Worm (Caenorhabditis elegans): ENCODE data around the gene ZK662.6.
"Not testable (repeated sequence)": the region's sequence is repeated elsewhere in the genome, so short reads cannot be mapped to it uniquely, and the experiment has no call there.

Gene ZK662.6

DNA sequence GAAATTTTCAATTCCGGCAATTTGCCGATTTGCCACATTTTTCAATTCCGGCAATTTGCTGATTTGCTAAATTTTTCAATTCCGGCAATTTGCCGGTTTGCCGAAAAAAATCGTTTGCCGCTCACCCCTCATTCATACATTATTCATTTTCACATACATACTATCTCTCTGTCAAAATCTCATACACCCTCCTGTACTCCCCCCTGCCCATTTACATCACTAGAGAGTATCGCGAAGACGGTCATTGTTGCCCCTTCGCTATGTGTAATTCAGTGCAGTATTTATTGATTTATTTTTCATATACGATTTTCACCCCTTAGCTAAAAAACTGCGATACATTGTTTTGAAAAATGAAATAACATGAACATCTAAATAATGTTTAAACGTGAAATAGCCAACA lies 18.0 kb downstream of the ZK662.6 start (continued):
- TF ChIP-seq B0035.1 (tag; optimal IDR thresholded peaks at IDR 0.05), result no peak
- no peak for TF ChIP-seq ztf-3 (GFP tag; optimal IDR thresholded peaks at IDR 0.05)
- TF ChIP-seq ama-1 (optimal IDR thresholded peaks at IDR 0.05), result no peak
- no peak for TF ChIP-seq ama-1 (GFP tag; optimal IDR thresholded peaks at IDR 0.05)
- no peak for TF ChIP-seq attf-3 (GFP tag; conservative IDR thresholded peaks at IDR 0.05)
- TF ChIP-seq C06A6.2 (GFP tag; conservative IDR thresholded peaks at IDR 0.05), result no peak
- no peak for TF ChIP-seq attf-6 (GFP tag; IDR thresholded peaks at IDR 0.05)
- TF ChIP-seq mel-28 (tag; optimal IDR thresholded peaks at IDR 0.05; ENCODE audit: borderline replicate concordance), result no peak
- no peak for TF ChIP-seq tlf-1 (GFP tag; optimal IDR thresholded peaks at IDR 0.05)
- no peak for TF ChIP-seq attf-5 (GFP tag; optimal IDR thresholded peaks at IDR 0.05)
- TF ChIP-seq hlh-26 (GFP tag; conservative IDR thresholded peaks at IDR 0.05), result no peak
- peak; percentile 32 for TF ChIP-seq lin-54 (GFP tag; optimal IDR thresholded peaks at IDR 0.05)
- no peak for TF ChIP-seq mxl-1 (tag; optimal IDR thresholded peaks at IDR 0.05)

DNA sequence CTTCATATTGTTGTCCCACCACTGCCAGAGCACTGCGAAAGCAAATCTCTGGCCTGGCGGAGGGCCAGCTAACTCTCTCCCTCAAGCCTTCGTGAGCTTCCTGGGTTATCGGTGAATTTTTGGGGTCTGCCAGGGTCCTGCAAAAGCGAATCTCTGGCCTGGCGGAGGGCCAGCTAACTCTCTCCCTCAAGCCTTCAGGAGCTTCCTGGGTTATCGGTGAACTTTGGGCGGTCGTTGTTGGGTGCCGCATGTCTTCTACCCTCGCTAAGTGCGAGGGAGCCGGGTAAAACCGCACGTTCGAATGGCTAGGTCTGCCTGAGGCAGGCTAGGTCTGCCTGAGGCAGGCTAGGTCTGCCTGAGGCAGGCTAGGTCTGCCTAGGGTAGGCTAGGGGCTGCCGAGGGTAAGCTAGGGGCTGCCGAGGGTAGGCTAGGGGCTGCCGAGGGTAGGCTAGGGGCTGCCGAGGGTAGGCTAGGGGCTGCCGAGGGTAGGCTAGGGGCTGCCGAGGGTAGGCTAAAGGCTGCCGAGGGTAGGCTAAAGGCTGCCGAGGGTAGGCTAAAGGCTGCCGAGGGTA lies 20.1 kb downstream of the ZK662.6 start:
- TF ChIP-seq mcd-1 (GFP tag; IDR thresholded peaks at IDR 0.05) (peak; percentile 43), zfh-2 (GFP tag; conservative IDR thresholded peaks at IDR 0.05) (peak; percentile 85), attf-6 (GFP tag; IDR thresholded peaks at IDR 0.05) (peak; percentile 59; the same call in 1 of the 2 replicates), cebp-1 (GFP tag; IDR thresholded peaks at IDR 0.05) (peak; percentile 38; the same call in 1 of the 2 replicates), dox-1 (GFP tag; IDR thresholded peaks at IDR 0.05) (peak; percentile 49; the same call in 1 of the 2 replicates), lin-26 (GFP tag; IDR thresholded peaks at IDR 0.05) (peak; percentile 50; the same call in 1 of the 2 replicates), egrh-3 (GFP tag; IDR thresholded peaks at IDR 0.05) (peak; percentile 95), ztf-25 (GFP tag; IDR thresholded peaks at IDR 0.05) (0 out of 2 replicates have a peak, but pooled peaks have one; percentile 37), madf-6 (GFP tag; IDR thresholded peaks at IDR 0.05) (0 out of 2 replicates have a peak, but pooled peaks have one; percentile 7), bed-2 (GFP tag; IDR thresholded peaks at IDR 0.05) (0 out of 2 replicates have a peak, but pooled peaks have one; percentile 18)
- not testable (repeated sequence) for TF ChIP-seq cebp-1 (tag; optimal IDR thresholded peaks at IDR 0.05)

DNA sequence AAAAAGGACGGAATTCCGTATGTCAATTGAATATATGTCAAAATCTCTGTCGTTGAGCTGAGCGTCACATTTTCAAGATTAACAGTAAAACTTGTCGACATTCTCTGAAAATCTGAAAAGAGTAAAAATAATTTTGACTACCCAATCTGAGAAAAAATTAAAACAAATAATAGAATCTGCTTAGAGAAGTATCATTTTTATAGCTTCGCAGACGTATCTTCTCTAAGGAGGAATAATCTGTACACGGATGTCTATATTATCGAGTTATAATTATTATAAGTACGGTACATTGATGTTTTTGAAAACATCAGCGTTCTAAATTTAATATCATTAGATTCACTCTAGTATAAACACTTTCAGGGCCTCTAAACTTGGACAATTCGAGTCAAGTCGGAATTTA lies 22.1 kb downstream of the ZK662.6 start, which contains the start of gene srg-64:
TSS of gene srg-64 (minus strand) at position 101 of the 400 bp plus-strand sequence.
- TF ChIP-seq lag-1 (GFP tag; IDR thresholded peaks at IDR 0.05) (no peak), rec-8 (tag; optimal IDR thresholded peaks at IDR 0.05) (no peak), B0019.2 (GFP tag; conservative IDR thresholded peaks at IDR 0.05) (no peak), ceh-91 (GFP tag; IDR thresholded peaks at IDR 0.05) (no peak), nfya-2 (GFP tag; IDR thresholded peaks at IDR 0.05) (no peak), C17E4.6 (GFP tag; IDR thresholded peaks at IDR 0.05) (no peak), F33H1.4 (GFP tag; IDR thresholded peaks at IDR 0.05) (no peak), F22D6.2 (tag; optimal IDR thresholded peaks at IDR 0.05) (no peak), somi-1 (GFP tag; optimal IDR thresholded peaks at IDR 0.05) (no peak), tlf-1 (GFP tag; optimal IDR thresholded peaks at IDR 0.05) (no peak), snpc-1.1 (tag; optimal IDR thresholded peaks at IDR 0.05; ENCODE audit: insufficient read depth) (no peak), egrh-3 (GFP tag; IDR thresholded peaks at IDR 0.05) (no peak), gei-17 (GFP tag; optimal IDR thresholded peaks at IDR 0.05) (no peak), T26A5.8 (tag; optimal IDR thresholded peaks at IDR 0.05) (no peak), lin-26 (GFP tag; IDR thresholded peaks at IDR 0.05) (no peak), Y79H2A.3 (GFP tag; conservative IDR thresholded peaks at IDR 0.05) (no peak), lin-40 (tag; optimal IDR thresholded peaks at IDR 0.05) (no peak), C06A6.2 (GFP tag; conservative IDR thresholded peaks at IDR 0.05) (no peak), Y56A3A.18 (GFP tag; IDR thresholded peaks at IDR 0.05) (no peak)

All from whole organism, young adult.